Fruit fly (Drosophila melanogaster) Kc167 (cell line): Measurements from ENCODE around the gene vri.

Experiments
- Myc ChIP-seq: fragments of >200 bp; optimal IDR thresholded peaks from 2 replicates; lab custom pipeline; 2017; ENCODE audit warnings: missing external identifiers
- Sin3A ChIP-seq: fragments of >200 bp; optimal IDR thresholded peaks from 2 replicates; lab custom pipeline; 2018; ENCODE audit warnings: missing external identifiers
- h ChIP-seq: fragments of >200 bp; optimal IDR thresholded peaks from 3 replicates; lab custom pipeline; 2018; ENCODE audit warnings: missing external identifiers
- insv ChIP-seq: fragments of >200 bp; optimal IDR thresholded peaks from 3 replicates; lab custom pipeline; 2018; ENCODE audit warnings: missing external identifiers
- psq ChIP-seq: fragments of >200 bp; optimal IDR thresholded peaks from 2 replicates; lab custom pipeline; 2017; ENCODE audit warnings: missing external identifiers
- ttk ChIP-seq: sonication (Bioruptor generic); optimal IDR thresholded peaks from 2 replicates; lab custom pipeline; 2017; ENCODE audit warnings: missing external identifiers

vri gene

DNA sequence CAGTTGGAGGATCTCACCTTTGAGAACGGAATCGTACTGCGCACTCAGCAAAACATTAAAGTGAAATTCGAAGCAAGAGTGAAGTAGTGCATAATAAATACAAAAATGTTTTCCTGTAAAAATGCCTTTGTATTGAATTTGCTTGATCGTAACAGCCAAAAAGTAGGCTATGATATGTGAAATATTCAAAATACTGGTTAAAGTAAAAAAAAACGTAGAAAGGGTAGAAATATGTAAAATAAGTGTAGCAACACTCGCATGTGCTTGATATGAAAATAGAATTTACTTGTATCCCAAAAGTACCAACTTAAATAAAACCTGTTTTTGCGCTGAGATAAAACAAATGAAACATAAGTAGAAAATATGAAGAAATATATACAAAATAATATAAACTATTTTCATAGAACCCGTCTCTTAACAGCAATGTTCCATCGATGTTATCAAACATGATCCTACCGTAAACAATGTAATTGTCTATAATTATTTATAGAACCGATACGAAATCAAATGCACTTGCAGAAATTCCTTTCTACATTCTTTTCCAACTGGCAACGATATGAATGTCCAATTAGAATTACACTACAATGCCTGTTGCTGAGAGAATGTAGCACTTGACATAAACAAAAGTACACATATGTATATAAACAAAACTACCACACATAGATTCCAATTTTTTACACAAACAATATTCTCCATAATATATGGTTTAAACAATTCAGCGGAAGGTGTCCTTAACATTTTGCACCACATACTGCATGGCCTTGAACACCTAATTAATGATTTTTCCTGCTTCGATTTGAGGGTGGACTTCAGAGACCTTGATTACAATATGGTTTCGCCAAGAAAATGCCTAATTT, 18.3 kb upstream of the vri start:
- TF ChIP-seq Myc (no peak), h (no peak), ttk (no peak), insv (lab: Kevin White, UChicago) (no peak), Sin3A (lab: Kevin White, UChicago) (no peak), psq (no peak)

DNA sequence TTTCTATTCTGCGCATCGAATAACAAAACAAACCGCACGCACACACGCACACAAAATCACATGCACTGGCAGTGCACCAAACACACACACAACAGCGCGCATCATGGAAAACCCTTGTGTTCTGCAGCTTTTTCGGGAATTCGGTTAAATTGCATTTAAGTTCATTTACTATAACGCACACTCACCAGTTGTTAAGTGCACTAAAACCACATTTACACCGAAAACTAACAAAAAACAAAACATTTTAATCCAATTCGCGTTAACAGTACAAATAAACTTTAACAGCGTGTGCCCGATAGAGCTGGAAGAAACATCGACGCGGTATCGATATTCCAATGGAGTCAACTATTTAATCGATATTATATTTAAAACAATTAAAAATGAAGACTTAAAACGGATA, 17.7 kb upstream of the vri start, which contains the start of gene tkv:
tkv (minus strand) TSS at position 304 of the 400 bp plus-strand sequence.
- no peak for TF ChIP-seq psq

DNA sequence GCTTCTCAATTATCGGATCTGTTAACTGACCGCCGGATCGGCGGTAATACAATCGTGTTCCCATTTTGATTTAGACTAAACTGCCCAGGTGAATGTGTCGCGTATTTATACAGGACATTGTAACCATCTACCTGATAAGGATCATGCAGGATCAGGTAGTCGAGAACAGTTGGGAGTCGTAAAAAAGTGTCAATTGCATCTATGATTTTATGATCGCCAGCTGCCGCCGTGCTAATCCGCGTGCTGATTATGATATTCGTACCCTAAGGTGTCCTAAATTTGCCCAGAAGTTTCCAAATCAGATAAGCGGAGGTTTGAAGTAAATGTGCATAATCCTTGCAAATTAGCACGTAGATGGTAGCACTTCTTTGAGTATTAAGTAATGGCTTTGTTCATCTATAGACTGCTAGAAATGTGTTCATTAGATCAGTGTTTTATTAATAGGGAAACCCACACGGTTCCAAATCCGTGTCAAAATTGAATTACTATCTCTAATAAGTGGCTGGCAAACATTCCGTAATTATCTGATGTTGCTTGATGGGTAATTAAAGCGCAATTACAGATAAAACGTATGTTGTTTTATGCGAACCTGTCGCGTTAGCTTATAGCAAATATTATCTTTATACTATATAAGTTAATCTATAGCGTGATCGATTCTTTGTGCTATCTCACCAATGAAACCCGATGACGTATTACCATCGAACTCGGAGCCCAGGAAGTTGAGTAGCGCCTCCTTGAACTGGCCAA, 11.3 kb upstream of the vri start:
- TF ChIP-seq insv (lab: Kevin White, UChicago) (no peak), psq (no peak), h (no peak), Sin3A (lab: Kevin White, UChicago) (no peak), ttk (no peak), Myc (no peak)

DNA sequence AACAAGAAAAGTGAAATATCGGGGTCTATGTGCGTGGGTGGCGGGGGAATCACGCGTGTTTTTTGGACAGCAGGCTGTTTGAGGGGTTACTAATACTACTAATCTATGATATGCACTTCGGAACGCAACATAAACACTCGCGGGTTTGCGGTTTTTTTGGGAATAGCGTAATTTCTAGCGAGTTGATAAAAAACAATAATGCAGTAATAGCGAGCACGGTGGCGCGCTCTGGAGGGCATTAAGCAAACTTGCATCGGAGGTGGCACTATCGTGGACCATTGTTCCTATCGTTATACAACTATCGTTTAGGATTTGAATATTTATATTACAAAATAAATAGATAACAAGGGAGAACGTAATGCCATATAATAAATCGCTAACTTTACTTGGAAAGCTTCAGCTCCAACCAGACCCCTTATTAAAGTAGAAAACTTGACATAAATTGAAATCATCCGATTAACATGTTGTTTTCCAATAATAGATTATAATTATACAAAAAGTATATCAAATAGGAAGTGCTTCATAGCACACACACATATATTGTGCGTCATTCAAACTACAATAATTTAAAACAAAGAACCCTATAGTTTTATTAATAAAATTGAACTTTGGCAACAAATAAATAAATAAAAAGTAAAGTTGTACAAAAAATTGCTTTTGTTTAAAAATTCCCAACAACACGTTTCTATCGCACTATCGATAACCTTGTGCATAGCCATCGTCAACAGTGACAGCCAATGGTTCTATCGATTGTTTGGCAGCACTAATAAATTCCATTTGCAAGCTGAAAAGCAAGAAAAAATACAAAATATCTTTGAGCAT, 10.2 kb upstream of the vri start, which contains the start of the genes Nin and Bub1:
Nin (minus strand) TSS at position 240 of the 822 bp plus-strand sequence.
Bub1 (plus strand) TSS at position 557 of the 822 bp plus-strand sequence.
- TF ChIP-seq Sin3A (lab: Kevin White, UChicago) (no peak), psq (no peak), Myc (no peak), insv (lab: Kevin White, UChicago) (no peak), h (no peak), ttk (no peak)

DNA sequence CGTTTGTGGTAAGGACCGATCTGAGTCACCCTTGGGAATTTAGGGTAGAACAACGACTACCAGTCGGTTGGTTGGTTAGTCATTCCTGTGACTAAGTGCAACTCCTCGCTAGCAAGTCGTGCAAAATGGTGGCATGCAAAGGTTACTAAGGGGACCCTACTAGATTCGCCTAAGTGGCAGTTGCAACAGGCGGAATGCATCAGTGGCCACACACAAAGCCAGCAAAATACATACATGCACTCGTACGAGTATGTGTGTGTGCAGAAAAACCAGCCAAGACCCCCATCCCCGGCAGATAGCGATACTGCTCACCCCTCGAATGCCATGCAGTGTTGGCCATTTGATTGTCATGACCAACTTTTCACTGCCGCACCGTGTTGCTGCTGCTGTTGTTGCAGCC, 3.9 kb upstream of the vri start:
- TF ChIP-seq insv (lab: Kevin White, UChicago) = no peak
- no peak for TF ChIP-seq psq
- TF ChIP-seq Myc = no peak
- no peak for TF ChIP-seq h
- no peak for TF ChIP-seq ttk
- TF ChIP-seq Sin3A (lab: Kevin White, UChicago) = no peak

DNA sequence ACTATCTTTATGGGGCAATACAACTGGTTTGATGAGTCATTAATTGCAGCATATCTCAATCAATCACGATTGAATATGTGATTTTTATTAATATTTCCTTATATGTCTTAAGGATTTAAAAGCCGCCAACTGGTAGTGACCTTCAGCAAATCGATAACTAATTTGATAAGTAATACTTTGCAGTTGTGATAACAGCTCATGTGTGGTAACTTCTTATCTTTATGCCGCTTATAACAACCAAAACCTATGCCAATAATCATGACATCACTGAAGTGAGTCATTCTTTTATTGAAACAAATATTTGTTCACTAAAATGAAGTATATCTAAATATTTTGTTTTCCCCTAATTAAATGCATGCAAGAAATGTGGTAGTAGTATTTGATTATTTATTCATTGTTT, 2.9 kb upstream of the vri start:
- TF ChIP-seq psq (no peak), insv (lab: Kevin White, UChicago) (no peak), Sin3A (lab: Kevin White, UChicago) (no peak), ttk (no peak), h (no peak), Myc (no peak)

DNA sequence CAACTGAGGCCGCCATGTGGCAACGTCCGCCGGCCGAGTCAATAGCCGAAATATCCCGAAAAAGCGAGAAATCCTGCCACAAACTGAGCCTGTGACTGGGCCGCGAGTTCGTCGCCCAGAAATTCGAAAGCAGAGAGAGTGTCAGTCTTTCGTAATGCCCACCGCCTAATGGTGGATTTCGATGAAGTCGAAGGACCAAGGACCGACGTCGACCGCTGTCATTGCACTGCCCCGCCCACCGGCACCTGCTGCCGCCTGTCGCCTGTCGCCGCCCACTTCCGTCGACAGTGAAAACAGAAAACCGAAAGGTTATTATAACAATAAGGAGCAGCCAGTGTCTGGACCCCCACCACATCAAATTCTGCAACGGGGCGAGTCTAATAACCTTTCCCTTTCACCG, 2.2 kb upstream of the vri start:
- TF ChIP-seq Sin3A (lab: Kevin White, UChicago) (no peak), ttk (no peak)

DNA sequence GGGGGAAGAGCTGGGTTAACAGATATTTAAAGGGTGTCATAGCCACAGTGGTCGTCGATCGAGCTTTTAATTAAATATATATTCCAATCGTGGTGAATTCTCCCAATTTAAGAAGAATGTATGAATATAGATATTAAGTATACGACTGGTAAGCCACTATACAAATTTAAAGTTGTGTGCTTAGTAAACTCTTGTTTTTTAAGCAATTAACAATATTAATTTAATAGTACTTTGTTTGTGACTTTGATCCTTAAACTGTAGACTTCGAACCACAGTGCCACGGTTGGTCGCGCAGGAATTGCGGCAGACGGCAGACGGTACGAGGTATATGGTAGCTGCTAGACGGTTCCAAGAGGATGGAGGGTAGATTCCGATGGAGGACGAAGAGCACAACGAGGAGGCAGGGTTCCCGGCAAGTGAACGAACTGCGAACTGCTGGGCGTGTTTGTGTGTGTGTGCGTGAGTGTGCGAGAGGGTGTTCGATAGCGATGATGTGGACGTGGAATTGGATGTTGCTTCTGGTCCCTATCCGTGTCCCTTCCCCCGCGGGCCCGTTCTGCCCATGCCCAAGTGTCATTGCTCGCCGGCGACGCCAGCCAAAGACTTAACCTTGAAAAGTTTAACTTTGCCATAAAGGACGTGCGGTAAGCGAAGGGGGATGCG, 1.0 kb upstream of the vri start:
- TF ChIP-seq psq = no peak
- no peak for TF ChIP-seq Sin3A (lab: Kevin White, UChicago)
- no peak for TF ChIP-seq ttk
- no peak for TF ChIP-seq h
- TF ChIP-seq Myc = no peak
- TF ChIP-seq insv (lab: Kevin White, UChicago) = no peak

DNA sequence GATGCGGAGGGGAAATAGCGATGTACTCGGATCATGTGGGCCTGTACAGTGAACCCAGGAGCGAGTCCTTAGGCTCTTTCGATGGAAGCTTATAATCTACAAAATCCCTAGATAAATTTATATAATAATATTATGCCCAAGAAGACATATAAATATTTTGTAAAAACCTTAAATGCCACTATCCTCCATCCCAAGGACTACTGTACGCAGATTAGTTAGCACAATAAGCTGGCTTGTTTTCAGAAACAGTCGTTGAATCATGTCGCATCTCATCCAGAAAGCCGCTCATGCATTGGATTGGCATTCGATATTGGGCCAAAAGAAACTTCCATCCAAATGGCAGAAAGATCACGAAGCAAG, 502 bp upstream of the vri start:
- TF ChIP-seq Myc (no peak), insv (lab: Kevin White, UChicago) (no peak), h (no peak), psq (no peak), ttk (no peak), Sin3A (lab: Kevin White, UChicago) (no peak)

DNA sequence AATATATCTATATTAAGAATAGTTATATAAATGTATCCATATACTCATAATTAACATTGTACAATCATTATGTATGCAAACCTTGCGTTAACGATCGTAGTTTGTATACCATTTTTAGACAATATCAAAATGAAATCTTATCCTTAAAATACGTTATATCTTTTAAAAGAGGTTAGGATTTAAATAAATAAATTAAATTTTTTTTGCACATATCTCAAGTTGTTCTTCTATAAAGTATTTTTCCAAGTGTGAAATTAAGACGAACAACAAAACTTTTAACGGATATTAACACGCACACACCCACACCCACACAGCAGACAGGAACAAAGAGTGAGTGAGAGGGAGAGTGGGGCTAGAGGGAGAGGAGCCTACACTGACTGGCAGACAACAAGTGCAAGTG, 1.2 kb downstream of the vri start:
- no peak for TF ChIP-seq Sin3A (lab: Kevin White, UChicago)
- TF ChIP-seq Myc = no peak
- no peak for TF ChIP-seq psq
- TF ChIP-seq insv (lab: Kevin White, UChicago) = no peak
- TF ChIP-seq ttk = no peak
- no peak for TF ChIP-seq h

DNA sequence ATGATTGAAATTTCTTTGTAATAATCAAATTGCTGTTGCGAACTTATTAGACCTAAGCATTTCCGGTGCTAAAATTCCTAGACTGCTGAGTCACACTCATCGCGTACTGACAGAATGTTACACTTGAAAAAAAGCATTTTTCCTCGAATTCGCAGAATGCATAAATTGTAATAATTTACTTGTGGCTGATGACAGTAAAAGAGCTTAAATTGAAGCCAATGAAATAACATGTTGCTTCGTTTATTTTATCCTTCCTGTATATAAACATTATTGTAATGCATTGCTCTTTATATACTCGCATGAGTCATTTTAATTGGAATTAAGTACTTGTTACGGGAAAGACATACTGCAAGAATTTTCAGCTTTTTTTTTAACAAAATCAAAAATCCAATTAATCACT, 1.8 kb downstream of the vri start:
- TF ChIP-seq h (no peak), Myc (no peak)

DNA sequence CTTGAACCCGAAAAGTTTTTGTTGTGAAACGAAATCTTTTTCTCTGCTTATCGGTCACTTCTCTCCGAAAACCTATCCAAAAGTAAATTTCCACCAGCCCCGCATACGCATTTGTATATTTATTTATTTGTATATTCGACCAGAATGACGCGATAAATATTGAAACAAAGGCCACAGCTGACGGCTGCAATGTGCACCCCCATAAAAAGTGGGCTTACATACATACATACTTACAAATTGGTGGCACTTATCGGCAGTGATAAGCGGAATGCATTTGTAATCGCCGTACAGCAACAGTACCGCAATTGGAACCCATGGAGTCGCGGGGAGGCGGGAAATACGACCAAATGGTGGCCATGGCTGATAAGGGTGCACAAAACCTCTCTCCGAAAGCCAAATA, 2.5 kb downstream of the vri start:
- TF ChIP-seq h (no peak), insv (lab: Kevin White, UChicago) (no peak), psq (no peak), Sin3A (lab: Kevin White, UChicago) (no peak), ttk (no peak), Myc (no peak)
